Worm (Caenorhabditis elegans): ENCODE measurements around the gene col-44.

- TF ChIP-seq nfya-1 (tag; optimal IDR thresholded peaks at IDR 0.05; ENCODE audit: insufficient read depth), result peak; percentile 68
- TF ChIP-seq pqm-1 (tag; optimal IDR thresholded peaks at IDR 0.05), result peak; percentile 38
- no peak for TF ChIP-seq ZK546.5 (tag; optimal IDR thresholded peaks at IDR 0.05)
- TF ChIP-seq unc-39 (tag; optimal IDR thresholded peaks at IDR 0.05), result no peak
- TF ChIP-seq ama-1 (optimal IDR thresholded peaks at IDR 0.05), result no peak
- no peak for TF ChIP-seq egl-27 (tag; optimal IDR thresholded peaks at IDR 0.05)
- no peak for TF ChIP-seq nhr-28 (tag; optimal IDR thresholded peaks at IDR 0.05)
- TF ChIP-seq R02D3.7 (tag; optimal IDR thresholded peaks at IDR 0.05), result no peak
- TF ChIP-seq elt-3 (tag; optimal IDR thresholded peaks at IDR 0.05), result no peak
- TF ChIP-seq lin-39 (tag; optimal IDR thresholded peaks at IDR 0.05), result peak; percentile 60
- no peak for TF ChIP-seq nhr-76 (tag; optimal IDR thresholded peaks at IDR 0.05)
- no peak for TF ChIP-seq fkh-2 (tag; optimal IDR thresholded peaks at IDR 0.05)
Measured at ce11 chrX:13598021-13598499, 6.8 kb downstream of the col-44 start, which contains the start of gene bra-1.

Measured in whole organism, L3 larva.